Fruit fly (Drosophila melanogaster) whole organism, embryonic: Measurements from ENCODE around the gene CG31068.

ENCODE experiments used
- Adf1 ChIP-seq: fragments of 200-800 bp; sonication (Bioruptor generic); IDR thresholded peaks from 2 replicates; pipeline ENCODE4 v1.3.6; 2022; ENCODE audit warnings: missing biosample characterization, missing genetic modification characterization
- BEAF-32 ChIP-seq: fragments of 200-800 bp; sonication (Bioruptor generic); optimal IDR thresholded peaks from 3 replicates; lab custom pipeline; 2017; ENCODE audit warnings: missing biosample characterization, missing genetic modification characterization, mild to moderate bottlenecking, moderate library complexity, missing genetic modification reagents
- BtbVII ChIP-seq: fragments of 200-800 bp; sonication (Bioruptor generic); optimal IDR thresholded peaks from 3 replicates; lab custom pipeline; 2017; ENCODE audit warnings: missing biosample characterization, mild to moderate bottlenecking, missing genetic modification characterization
- CG10267 ChIP-seq: fragments of 200-800 bp; sonication (Bioruptor generic); optimal IDR thresholded peaks from 2 replicates; lab custom pipeline; 2018; ENCODE audit warnings: missing biosample characterization, mild to moderate bottlenecking, missing genetic modification characterization, moderate library complexity
- CG10431 ChIP-seq: fragments of 200-800 bp; sonication (Bioruptor generic); optimal IDR thresholded peaks from 3 replicates; lab custom pipeline; 2018; ENCODE audit warnings: missing biosample characterization, mild to moderate bottlenecking, missing genetic modification characterization
- CG10543 ChIP-seq: fragments of 200-800 bp; sonication (Bioruptor generic); optimal IDR thresholded peaks from 3 replicates; lab custom pipeline; 2017; ENCODE audit warnings: missing biosample characterization, mild to moderate bottlenecking, missing genetic modification characterization, moderate library complexity
- CG15073 ChIP-seq: fragments of 200-800 bp; sonication (Bioruptor generic); optimal IDR thresholded peaks from 2 replicates; lab custom pipeline; 2016; ENCODE audit warnings: missing biosample characterization, missing genetic modification characterization
- CG18011 ChIP-seq: fragments of 200-800 bp; sonication (Bioruptor generic); optimal IDR thresholded peaks from 2 replicates; lab custom pipeline; 2017; ENCODE audit warnings: missing biosample characterization, missing genetic modification characterization, mild to moderate bottlenecking, moderate library complexity, missing genotype
- CG3281 ChIP-seq: fragments of 200-800 bp; sonication (Bioruptor generic); optimal IDR thresholded peaks from 3 replicates; lab custom pipeline; 2017; ENCODE audit warnings: missing biosample characterization, mild to moderate bottlenecking, missing genetic modification characterization
- CG34422 ChIP-seq: fragments of 200-800 bp; sonication (Bioruptor generic); IDR thresholded peaks from 3 replicates; pipeline ENCODE4 v1.3.6; 2022; ENCODE audit warnings: missing biosample characterization, missing genetic modification characterization
- CG4820 ChIP-seq: fragments of 200-800 bp; sonication (Bioruptor generic); optimal IDR thresholded peaks from 3 replicates; lab custom pipeline; 2016; ENCODE audit warnings: missing biosample characterization, missing genetic modification characterization
- CG7372 ChIP-seq: fragments of 200-800 bp; sonication (Bioruptor generic); IDR thresholded peaks from 2 replicates; pipeline ENCODE4 v1.3.6; 2022; ENCODE audit warnings: missing biosample characterization, missing genetic modification characterization
- CG7987 ChIP-seq: fragments of 200-800 bp; sonication (Bioruptor generic); optimal IDR thresholded peaks from 2 replicates; lab custom pipeline; 2018; ENCODE audit warnings: missing biosample characterization, mild to moderate bottlenecking, missing genetic modification characterization, moderate library complexity
- CG8478 ChIP-seq: fragments of >200 bp; optimal IDR thresholded peaks from 2 replicates; lab custom pipeline; 2018
- CG9215 ChIP-seq: fragments of 200-800 bp; sonication (Bioruptor generic); IDR thresholded peaks from 2 replicates; pipeline ENCODE4 v1.3.6; 2022; ENCODE audit warnings: missing biosample characterization, missing genetic modification characterization
- CG9437 ChIP-seq: fragments of 200-800 bp; sonication (Bioruptor generic); optimal IDR thresholded peaks from 2 replicates; lab custom pipeline; 2018; ENCODE audit warnings: missing biosample characterization, mild to moderate bottlenecking, missing genetic modification characterization
- CG9876 ChIP-seq: fragments of 200-800 bp; sonication (Bioruptor generic); optimal IDR thresholded peaks from 2 replicates; lab custom pipeline; 2016; ENCODE audit warnings: missing biosample characterization, missing genetic modification characterization
- CrebB ChIP-seq: fragments of 200-800 bp; sonication (Bioruptor generic); optimal IDR thresholded peaks from 3 replicates; lab custom pipeline; 2018; ENCODE audit warnings: missing biosample characterization, mild to moderate bottlenecking, missing genetic modification characterization
- Elba2 ChIP-seq: fragments of 200-800 bp; sonication (Bioruptor generic); optimal IDR thresholded peaks from 3 replicates; lab custom pipeline; 2016; ENCODE audit warnings: missing biosample characterization, missing genetic modification characterization
- GATAe ChIP-seq: fragments of 200-800 bp; sonication (Bioruptor generic); conservative IDR thresholded peaks from 2 replicates; pipeline ENCODE4 v1.3.6; 2022; ENCODE audit warnings: missing biosample characterization, missing genetic modification characterization
- Jarid2 ChIP-seq: fragments of 200-800 bp; sonication (Bioruptor generic); optimal IDR thresholded peaks from 3 replicates; lab custom pipeline; 2017; ENCODE audit warnings: mild to moderate bottlenecking, missing biosample characterization, missing genetic modification reagents, missing genetic modification characterization
- Lpt ChIP-seq: fragments of >200 bp; optimal IDR thresholded peaks from 2 replicates; lab custom pipeline; 2018; ENCODE audit warnings: missing biosample characterization, missing genetic modification characterization
- Meics ChIP-seq: fragments of 200-800 bp; sonication (Bioruptor generic); optimal IDR thresholded peaks from 2 replicates; lab custom pipeline; 2017; ENCODE audit warnings: missing biosample characterization, mild to moderate bottlenecking, missing genetic modification characterization
- Nf-YB ChIP-seq: fragments of 200-800 bp; sonication (Bioruptor generic); optimal IDR thresholded peaks from 3 replicates; lab custom pipeline; 2019; ENCODE audit warnings: missing biosample characterization, mild to moderate bottlenecking, missing genetic modification characterization, moderate library complexity
- Nf-YC ChIP-seq: fragments of 200-800 bp; optimal IDR thresholded peaks from 3 replicates; lab custom pipeline; 2019; ENCODE audit warnings: missing biosample characterization, mild to moderate bottlenecking, missing genetic modification characterization, moderate library complexity
- NfI ChIP-seq: fragments of 200-800 bp; sonication (Bioruptor generic); optimal IDR thresholded peaks from 3 replicates; lab custom pipeline; 2018; ENCODE audit warnings: missing biosample characterization, mild to moderate bottlenecking, missing genetic modification characterization, moderate library complexity
- Rx ChIP-seq: fragments of 200-800 bp; sonication (Bioruptor generic); IDR thresholded peaks from 2 replicates; pipeline ENCODE4 v1.3.6; 2022; ENCODE audit warnings: missing biosample characterization, missing genetic modification characterization
- Side ChIP-seq: fragments of 200-800 bp; sonication (Bioruptor generic); optimal IDR thresholded peaks from 2 replicates; lab custom pipeline; 2016; ENCODE audit warnings: missing biosample characterization, missing genetic modification characterization
- Sin3A ChIP-seq: fragments of >200 bp; optimal IDR thresholded peaks from 2 replicates; lab custom pipeline; 2018
- Sry-δ ChIP-seq: fragments of 200-800 bp; sonication (Bioruptor generic); optimal IDR thresholded peaks from 2 replicates; lab custom pipeline; 2016; ENCODE audit warnings: missing biosample characterization, missing genetic modification characterization
- Trl ChIP-seq, 3 experiments: fragments of >200 bp in 2 of 3; fragments of 200-800 bp in 1 of 3; sonication (Bioruptor generic) in 1 of 3; optimal IDR thresholded peaks; 2 replicates in 1 of 3; 3 replicates in 2 of 3; lab custom pipeline; 2016 to 2017; ENCODE audit warnings: missing biosample characterization in 1 of 3, missing genetic modification characterization in 1 of 3
- ato ChIP-seq: fragments of 200-800 bp; sonication (Bioruptor generic); IDR thresholded peaks from 2 replicates; pipeline ENCODE4 v1.3.6; 2022; ENCODE audit warnings: missing biosample characterization, missing genetic modification characterization; ENCODE audit not compliant: partially characterized antibody
- chif ChIP-seq, 2 experiments: fragments of 200-800 bp; sonication (Bioruptor generic); optimal IDR thresholded peaks; 3 replicates each; lab custom pipeline; 2016; ENCODE audit warnings: missing biosample characterization in 2 of 2, missing genetic modification characterization in 2 of 2
- chinmo ChIP-seq: fragments of 200-800 bp; sonication (Bioruptor generic); IDR thresholded peaks from 4 replicates; pipeline ENCODE4 v1.3.6; 2022; ENCODE audit warnings: missing biosample characterization, missing genetic modification characterization; ENCODE audit not compliant: partially characterized antibody
- crol ChIP-seq: fragments of 200-800 bp; sonication (Bioruptor generic); IDR thresholded peaks from 2 replicates; pipeline ENCODE4 v1.3.6; 2022; ENCODE audit warnings: missing biosample characterization, missing genetic modification characterization
- dysf ChIP-seq: fragments of 200-800 bp; sonication (Bioruptor generic); IDR thresholded peaks from 3 replicates; pipeline ENCODE4 v1.3.6; 2022; ENCODE audit warnings: missing biosample characterization, missing genetic modification characterization
- ewg ChIP-seq: fragments of 200-800 bp; sonication (Bioruptor generic); optimal IDR thresholded peaks from 3 replicates; lab custom pipeline; 2017; ENCODE audit warnings: mild to moderate bottlenecking, missing biosample characterization, missing genetic modification reagents, missing genetic modification characterization
- luna ChIP-seq: fragments of 200-800 bp; sonication (Bioruptor generic); optimal IDR thresholded peaks from 2 replicates; lab custom pipeline; 2016; ENCODE audit warnings: missing biosample characterization, missing genetic modification characterization
- nmo ChIP-seq: fragments of 200-800 bp; sonication (Bioruptor generic); optimal IDR thresholded peaks from 2 replicates; lab custom pipeline; 2018; ENCODE audit warnings: missing biosample characterization, mild to moderate bottlenecking, missing genetic modification characterization, moderate library complexity
- pros ChIP-seq: fragments of 200-800 bp; sonication (Bioruptor generic); optimal IDR thresholded peaks from 3 replicates; lab custom pipeline; 2019; ENCODE audit warnings: missing biosample characterization, mild to moderate bottlenecking, missing genetic modification characterization, moderate library complexity
- pzg ChIP-seq: fragments of 200-800 bp; sonication (Bioruptor generic); optimal IDR thresholded peaks from 3 replicates; lab custom pipeline; 2018; ENCODE audit warnings: missing biosample characterization, mild to moderate bottlenecking, missing genetic modification characterization, moderate library complexity
- rib ChIP-seq: fragments of 200-800 bp; sonication (Bioruptor generic); IDR thresholded peaks from 2 replicates; pipeline ENCODE4 v1.3.6; 2022; ENCODE audit warnings: missing biosample characterization, missing genetic modification characterization
- run ChIP-seq: fragments of 200-800 bp; sonication (Bioruptor generic); optimal IDR thresholded peaks from 3 replicates; lab custom pipeline; 2018; ENCODE audit warnings: missing biosample characterization, mild to moderate bottlenecking, missing genetic modification characterization
- salm ChIP-seq: fragments of 200-800 bp; sonication (Bioruptor generic); optimal IDR thresholded peaks from 2 replicates; lab custom pipeline; 2018; ENCODE audit warnings: missing biosample characterization, mild to moderate bottlenecking, missing genetic modification characterization
- slou ChIP-seq: fragments of 200-800 bp; sonication (Bioruptor generic); optimal IDR thresholded peaks from 3 replicates; lab custom pipeline; 2016; ENCODE audit warnings: missing biosample characterization, missing genetic modification characterization
- stwl ChIP-seq: fragments of 200-800 bp; sonication (Bioruptor generic); optimal IDR thresholded peaks from 3 replicates; lab custom pipeline; 2018; ENCODE audit warnings: missing biosample characterization, mild to moderate bottlenecking, missing genetic modification characterization, moderate library complexity
- tio ChIP-seq: fragments of 200-800 bp; sonication (Bioruptor generic); optimal IDR thresholded peaks from 2 replicates; lab custom pipeline; 2017; ENCODE audit warnings: missing biosample characterization, missing genetic modification characterization, inconsistent platforms
- toy ChIP-seq: fragments of 200-800 bp; sonication (Bioruptor generic); IDR thresholded peaks from 2 replicates; pipeline ENCODE4 v1.3.6; 2022; ENCODE audit warnings: missing biosample characterization, missing genetic modification characterization
- ttk ChIP-seq: fragments of 200-800 bp; sonication (Bioruptor generic); IDR thresholded peaks from 2 replicates; pipeline ENCODE4 v2.1.2; 2022; ENCODE audit warnings: missing biosample characterization, missing genetic modification characterization

The CG31068 gene

DNA sequence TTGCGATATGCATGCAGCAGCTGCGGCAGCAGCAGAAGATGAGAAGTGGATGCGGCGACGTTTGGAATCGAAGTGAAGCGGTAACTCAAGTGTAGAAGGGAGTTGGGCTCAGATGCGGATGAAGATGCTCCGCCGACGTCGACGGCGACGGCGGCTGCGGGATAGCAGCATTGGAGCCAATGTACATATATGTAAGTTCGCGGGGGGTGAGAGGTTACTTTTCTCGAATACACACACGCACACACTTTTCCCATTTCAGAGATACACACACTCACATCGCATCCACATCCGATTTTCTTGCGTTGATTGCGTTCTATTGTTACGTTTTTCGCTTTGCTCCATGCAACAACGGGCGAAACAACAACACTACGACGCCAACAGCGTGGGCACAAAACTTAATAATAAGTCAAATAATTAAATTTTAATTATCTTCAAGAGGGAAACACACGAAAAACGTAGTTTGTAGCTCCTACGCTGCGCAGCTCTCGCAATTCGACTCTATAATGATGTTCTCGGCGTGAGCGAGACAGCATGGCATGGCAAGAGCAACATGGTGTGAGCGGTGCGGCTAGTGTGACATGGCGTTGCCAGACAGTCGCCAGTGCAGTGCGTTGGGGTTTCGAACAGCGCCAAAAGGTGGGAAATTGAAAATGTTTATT, 11.4 kb downstream of the CG31068 start, which contains the start of gene CG18766 (continued):
- TF ChIP-seq Meics (GFP tag; lab: Kevin White, UChicago), result no peak
- TF ChIP-seq CrebB, result no peak
- no peak for TF ChIP-seq CG10431 (GFP tag; lab: Kevin White, UChicago)
- TF ChIP-seq run (tag; lab: Kevin White, UChicago), result no peak
- peak; percentile 9 for TF ChIP-seq luna (GFP tag; lab: Kevin White, UChicago)
- peak; percentile 55 for TF ChIP-seq CG10543 (GFP tag; lab: Kevin White, UChicago)
- peak; percentile 36 for TF ChIP-seq Side
- no peak for TF ChIP-seq Rx (GFP tag; lab: Robert Waterston, UW)
- no peak for TF ChIP-seq ttk (GFP tag; lab: Robert Waterston, UW)
- peak; percentile 33 for TF ChIP-seq stwl (tag; lab: Kevin White, UChicago)
- peak; percentile 3 for TF ChIP-seq CG9876 (GFP tag; lab: Kevin White, UChicago)
- TF ChIP-seq BtbVII (GFP tag; lab: Kevin White, UChicago), result no peak
- no peak for TF ChIP-seq GATAe (GFP tag; lab: Robert Waterston, UW)
- peak; percentile 33 for TF ChIP-seq Jarid2
- TF ChIP-seq CG7987 (GFP tag; lab: Kevin White, UChicago), result peak; percentile 6
- TF ChIP-seq chinmo, result peak; percentile 60; the same call in 1 of the 4 replicates
- TF ChIP-seq NfI (GFP tag; lab: Kevin White, UChicago), result peak; percentile 9
- peak; percentile 99 for TF ChIP-seq CG8478
- peak; percentile 66 for TF ChIP-seq Adf1 (GFP tag; lab: Robert Waterston, UW)
- TF ChIP-seq Sin3A (lab: Kevin White, UChicago), result peak; percentile 51
- peak; percentile 12 for TF ChIP-seq CG10267 (tag; lab: Kevin White, UChicago)
- no peak for TF ChIP-seq Lpt (GFP tag; lab: Kevin White, UChicago)
- no peak for TF ChIP-seq CG7372 (GFP tag; lab: Robert Waterston, UW)
- TF ChIP-seq CG18011 (GFP tag; lab: Kevin White, UChicago), result peak; percentile 12
- peak; percentile 94 for TF ChIP-seq ewg (GFP tag; lab: Kevin White, UChicago)
- no peak for TF ChIP-seq CG15073 (GFP tag; lab: Kevin White, UChicago)
- TF ChIP-seq CG4820 (GFP tag; lab: Kevin White, UChicago), result peak; percentile 4

DNA sequence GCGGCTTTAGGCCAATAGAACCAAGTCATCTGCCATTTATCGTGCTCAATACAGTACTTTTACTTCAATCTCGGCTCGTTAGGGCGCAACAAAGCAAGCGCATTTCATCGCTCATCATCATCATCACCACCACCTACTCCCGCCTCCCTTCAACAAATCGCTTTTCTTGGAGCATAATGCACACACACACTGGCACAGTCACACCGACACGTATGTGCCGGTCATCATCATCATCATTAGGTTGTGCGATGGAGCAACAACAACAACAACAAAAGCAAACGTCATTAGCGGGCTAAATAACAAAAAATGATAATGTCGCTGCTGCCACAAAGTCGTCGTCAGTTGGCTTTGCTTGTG, 11.9 kb downstream of the CG31068 start:
- no peak for TF ChIP-seq CG9437 (GFP tag; lab: Kevin White, UChicago)
- no peak for TF ChIP-seq tio (GFP tag; lab: Kevin White, UChicago)
- peak; percentile 10 for TF ChIP-seq nmo (GFP tag; lab: Kevin White, UChicago)
- TF ChIP-seq ato (GFP tag; lab: Robert Waterston, UW), result 0 out of 2 replicates have a peak, but pooled peaks have one; percentile 4
- peak; percentile 33 for TF ChIP-seq CG10543 (GFP tag; lab: Kevin White, UChicago)
- peak; percentile 50 for TF ChIP-seq Nf-YC (tag; lab: Kevin White, UChicago)
- peak in 1 of 2 experiments; percentile 23 for TF ChIP-seq Trl (optimal IDR thresholded peaks at IDR 0.05; lab: Kevin White, UChicago)
- TF ChIP-seq Trl (GFP tag; optimal IDR thresholded peaks at IDR 0.05; lab: Kevin White, UChicago), result no peak
- peak; percentile 16 for TF ChIP-seq Sry-δ
- TF ChIP-seq slou (GFP tag; lab: Kevin White, UChicago), result no peak
- TF ChIP-seq CG34422 (GFP tag; lab: Robert Waterston, UW), result peak; percentile 56; the same call in 2 of the 3 replicates
- no peak for TF ChIP-seq toy (GFP tag; lab: Robert Waterston, UW)
- TF ChIP-seq chinmo, result peak; percentile 89; the same call in 3 of the 4 replicates
- TF ChIP-seq crol, result peak; percentile 73
- TF ChIP-seq salm, result no peak
- peak; percentile 15 for TF ChIP-seq BEAF-32 (GFP tag; lab: Kevin White, UChicago)
- TF ChIP-seq Nf-YB (GFP tag; lab: Kevin White, UChicago), result peak; percentile 27
- TF ChIP-seq chif (GFP tag; optimal IDR thresholded peaks at IDR 0.05; lab: Kevin White, UChicago), result peak in 1 of 2 experiments; percentile 17
- peak; percentile 10 for TF ChIP-seq pzg (GFP tag; lab: Kevin White, UChicago)
- TF ChIP-seq Elba2, result peak; percentile 39
- TF ChIP-seq rib, result 0 out of 2 replicates have a peak, but pooled peaks have one; percentile 13
- no peak for TF ChIP-seq dysf
- TF ChIP-seq CG3281 (GFP tag; lab: Kevin White, UChicago), result peak; percentile 5
- peak; percentile 91 for TF ChIP-seq CG8478
- TF ChIP-seq CG9215 (GFP tag; lab: Robert Waterston, UW), result peak; percentile 26; the same call in 1 of the 2 replicates
- TF ChIP-seq pros (GFP tag; lab: Kevin White, UChicago), result peak; percentile 13
- TF ChIP-seq CrebB, result peak; percentile 17
